Fruit fly (Drosophila melanogaster): ENCODE data around the gene Nipsnap.

Gene Nipsnap

dm6 chrX:16092614-16093280, 19.4 kb upstream of the Nipsnap start (continued):
- TF ChIP-seq Hr78 (GFP tag; optimal IDR thresholded peaks at IDR 0.05) (peak in 1 of 2 experiments; percentile 99), unpg (GFP tag; optimal IDR thresholded peaks at IDR 0.05) (no peak), CG1647 (GFP tag; optimal IDR thresholded peaks at IDR 0.05) (no peak), aop (GFP tag; IDR thresholded peaks at IDR 0.05) (no peak), cato (GFP tag; optimal IDR thresholded peaks at IDR 0.05; ENCODE audit: borderline replicate concordance) (no peak), sr (GFP tag; IDR thresholded peaks at IDR 0.05) (0 out of 3 replicates have a peak, but pooled peaks have one; percentile 27), ro (GFP tag; IDR thresholded peaks at IDR 0.05) (no peak), CG31224 (GFP tag; IDR thresholded peaks at IDR 0.05) (no peak), abd-A (tag; optimal IDR thresholded peaks at IDR 0.05) (peak; percentile 70), yki (optimal IDR thresholded peaks at IDR 0.05) (no peak), Drgx (GFP tag; IDR thresholded peaks at IDR 0.05) (peak; percentile 43; the same call in 1 of the 2 replicates), Med (GFP tag) (peak; percentile 58), CG16863 (GFP tag; optimal IDR thresholded peaks at IDR 0.05) (no peak), Rfx (GFP tag; IDR thresholded peaks at IDR 0.05) (0 out of 2 replicates have a peak, but pooled peaks have one; percentile 10), CG2120 (GFP tag; optimal IDR thresholded peaks at IDR 0.05) (peak; percentile 2), Deaf1 (tag; optimal IDR thresholded peaks at IDR 0.05) (peak; percentile 90), sim (GFP tag; IDR thresholded peaks at IDR 0.05) (no peak), MBD-R2 (GFP tag; IDR thresholded peaks at IDR 0.05) (peak; percentile 42), CG33213 (GFP tag; optimal IDR thresholded peaks at IDR 0.05) (no peak), D19A (tag; optimal IDR thresholded peaks at IDR 0.05) (peak; percentile 72), tna (GFP tag; IDR thresholded peaks at IDR 0.05; ENCODE audit: partially characterized antibody) (no peak), Hr39 (optimal IDR thresholded peaks at IDR 0.05) (no peak), lab (GFP tag; optimal IDR thresholded peaks at IDR 0.05) (peak; percentile 0), nom (GFP tag; optimal IDR thresholded peaks at IDR 0.05) (peak; percentile 13), CG12744 (GFP tag; optimal IDR thresholded peaks at IDR 0.05) (no peak), lov (optimal IDR thresholded peaks at IDR 0.05) (no peak), lov (GFP tag; IDR thresholded peaks at IDR 0.05) (peak; percentile 60; the same call in 1 of the 3 replicates), dati (GFP tag; IDR thresholded peaks at IDR 0.05) (no peak), mirr (GFP tag; optimal IDR thresholded peaks at IDR 0.05) (no peak), CG8290 (GFP tag; optimal IDR thresholded peaks at IDR 0.05) (no peak), CG8290 (tag; optimal IDR thresholded peaks at IDR 0.05) (peak in 1 of 2 experiments; percentile 23), slp2 (GFP tag; optimal IDR thresholded peaks at IDR 0.05) (no peak), Bgb (GFP tag; IDR thresholded peaks at IDR 0.05; ENCODE audit: partially characterized antibody) (0 out of 2 replicates have a peak, but pooled peaks have one; percentile 26), CG11560 (tag; IDR thresholded peaks at IDR 0.05) (no peak), CG6175 (GFP tag; IDR thresholded peaks at IDR 0.05) (no peak), sens (GFP tag) (peak; percentile 62), run (tag; optimal IDR thresholded peaks at IDR 0.05) (no peak), Pdp1 (GFP tag; optimal IDR thresholded peaks at IDR 0.05) (peak in 1 of 2 experiments; percentile 54), Dbx (GFP tag; IDR thresholded peaks at IDR 0.05) (0 out of 3 replicates have a peak, but pooled peaks have one; percentile 17), cg (GFP tag; optimal IDR thresholded peaks at IDR 0.05) (peak; percentile 43), CG13287 (GFP tag; IDR thresholded peaks at IDR 0.05; ENCODE audit: partially characterized antibody) (no peak), CG10543 (GFP tag; optimal IDR thresholded peaks at IDR 0.05) (peak; percentile 35), CG11696 (GFP tag; IDR thresholded peaks at IDR 0.05) (no peak)

All from whole organism, embryonic.